Worm (Caenorhabditis elegans) whole organism, young adult: ENCODE measurements around the gene F47D12.6.

Source experiments
- F10E7.11 ChIP-seq: sonication (generic microtip); optimal IDR thresholded peaks from 2 replicates; lab custom pipeline; 2017; ENCODE audit warnings: mild to moderate bottlenecking, missing genetic modification characterization, moderate library complexity, missing compliant biosample characterization
- F57C9.4 ChIP-seq: sonication (generic microtip); optimal IDR thresholded peaks from 2 replicates; lab custom pipeline; 2017; ENCODE audit warnings: mild to moderate bottlenecking, missing genetic modification characterization, missing compliant biosample characterization
- Y67H2A.10 ChIP-seq: fragments of 200-800 bp; sonication (Bioruptor generic); conservative IDR thresholded peaks from 2 replicates; pipeline ENCODE4 v1.3.6; 2022; ENCODE audit warnings: missing genetic modification reagents, missing genetic modification characterization, missing compliant biosample characterization
- ekl-4 ChIP-seq: fragments of 200-800 bp; sonication (Bioruptor generic); IDR thresholded peaks from 2 replicates; pipeline ENCODE4 v1.3.6; 2022; ENCODE audit warnings: missing genetic modification reagents, missing genetic modification characterization, missing compliant biosample characterization
- him-1 ChIP-seq: sonication (generic microtip); optimal IDR thresholded peaks from 2 replicates; lab custom pipeline; 2016; ENCODE audit warnings: missing genotype, missing genetic modification reagents, missing genetic modification characterization, missing compliant biosample characterization
- lsl-1 ChIP-seq: fragments of 200-800 bp; sonication (Bioruptor generic); optimal IDR thresholded peaks from 2 replicates; lab custom pipeline; 2018; ENCODE audit warnings: mild to moderate bottlenecking, missing genetic modification characterization, moderate library complexity, missing compliant biosample characterization
- madf-6 ChIP-seq: fragments of 200-800 bp; sonication (Bioruptor generic); IDR thresholded peaks from 2 replicates; pipeline ENCODE4 v1.3.6; 2022; ENCODE audit warnings: missing genetic modification reagents, missing genetic modification characterization, missing compliant biosample characterization
- mes-4 ChIP-seq: sonication (generic microtip); optimal IDR thresholded peaks from 2 replicates; lab custom pipeline; 2016; ENCODE audit warnings: missing genotype, missing genetic modification characterization, missing compliant biosample characterization
- unc-62 ChIP-seq: fragments of 150-350 bp; optimal IDR thresholded peaks from 2 replicates; lab custom pipeline; 2014; ENCODE audit warnings: missing biosample characterization, missing genetic modification reagents, missing genetic modification characterization

DNA sequence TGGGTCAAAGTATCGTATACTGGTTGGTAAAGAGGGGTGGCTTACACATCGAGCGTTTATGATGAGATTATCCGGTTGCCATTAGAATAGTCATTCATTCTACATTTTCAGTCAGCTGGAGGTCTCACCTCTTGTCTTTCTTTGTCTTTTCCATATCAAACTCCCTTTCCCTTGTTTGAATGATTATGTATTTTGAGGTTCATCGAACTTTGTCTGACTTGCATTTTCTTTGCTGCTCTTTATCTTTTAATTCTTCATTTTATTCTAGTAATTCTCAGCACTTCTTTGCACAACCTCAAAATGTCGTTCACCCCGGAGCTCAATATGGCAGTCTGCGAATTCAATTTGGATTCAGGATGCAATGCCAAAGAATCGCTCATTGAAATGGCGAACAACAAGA is 46.6 kb downstream of the F47D12.6 start, which contains the start of gene T12A2.3:
- no peak for TF ChIP-seq Y67H2A.10 (GFP tag; lab: Robert Waterston, UW)
- TF ChIP-seq F10E7.11 (tag; lab: Kevin White, UChicago): no peak
- no peak for TF ChIP-seq ekl-4
- no peak for TF ChIP-seq him-1 (tag; lab: Kevin White, UChicago)
- TF ChIP-seq lsl-1 (GFP tag; lab: Kevin White, UChicago): no peak
- TF ChIP-seq mes-4 (tag; lab: Kevin White, UChicago): no peak
- TF ChIP-seq madf-6 (GFP tag; lab: Robert Waterston, UW): no peak
- no peak for TF ChIP-seq unc-62
- no peak for TF ChIP-seq F57C9.4 (tag; lab: Kevin White, UChicago)
